Fruit fly (Drosophila melanogaster): ENCODE measurements around the gene CG43083.

CG43083 gene

dm6 chr3L:15694406-15694805 is 46.0 kb downstream of the CG43083 start (continued):
- TF ChIP-seq Dref (GFP tag; IDR thresholded peaks at IDR 0.05) (no peak), CG9817 (tag; optimal IDR thresholded peaks at IDR 0.05) (no peak), NfI (GFP tag; optimal IDR thresholded peaks at IDR 0.05) (no peak), CG1233 (GFP tag; optimal IDR thresholded peaks at IDR 0.05) (peak; percentile 27), scrt (GFP tag; optimal IDR thresholded peaks at IDR 0.05) (no peak), sqz (GFP tag; optimal IDR thresholded peaks at IDR 0.05) (peak; percentile 21), CG9727 (GFP tag; optimal IDR thresholded peaks at IDR 0.05) (no peak), chn (GFP tag; optimal IDR thresholded peaks at IDR 0.05) (no peak), CG31441 (GFP tag; IDR thresholded peaks at IDR 0.05) (no peak), tgo (GFP tag; IDR thresholded peaks at IDR 0.05) (no peak), ash1 (GFP tag; optimal IDR thresholded peaks at IDR 0.05) (no peak), NK7.1 (GFP tag; optimal IDR thresholded peaks at IDR 0.05) (no peak), Tbp (GFP tag; optimal IDR thresholded peaks at IDR 0.05) (no peak), oc (tag; optimal IDR thresholded peaks at IDR 0.05) (peak; percentile 48), da (GFP tag; optimal IDR thresholded peaks at IDR 0.05) (no peak), dm (GFP tag; optimal IDR thresholded peaks at IDR 0.05) (no peak), fru (optimal IDR thresholded peaks at IDR 0.05) (no peak), Kr (GFP tag; optimal IDR thresholded peaks at IDR 0.05) (no peak), Hr78 (GFP tag; optimal IDR thresholded peaks at IDR 0.05) (no peak), pita (GFP tag; optimal IDR thresholded peaks at IDR 0.05) (no peak), B-H2 (GFP tag; optimal IDR thresholded peaks at IDR 0.05) (no peak), Adf1 (GFP tag; IDR thresholded peaks at IDR 0.05) (no peak), CG6654 (GFP tag; optimal IDR thresholded peaks at IDR 0.05) (no peak), mld (GFP tag; IDR thresholded peaks at IDR 0.05; ENCODE audit: partially characterized antibody) (no peak), HLH3B (GFP tag; IDR thresholded peaks at IDR 0.05) (no peak), ftz-f1 (GFP tag; optimal IDR thresholded peaks at IDR 0.05) (no peak), PHDP (tag; optimal IDR thresholded peaks at IDR 0.05) (peak; percentile 12), CG10959 (GFP tag; IDR thresholded peaks at IDR 0.05) (no peak), kah (GFP tag; optimal IDR thresholded peaks at IDR 0.05) (no peak), CoRest (tag; optimal IDR thresholded peaks at IDR 0.05) (no peak), salm (tag; optimal IDR thresholded peaks at IDR 0.05) (no peak), CG4360 (GFP tag; IDR thresholded peaks at IDR 0.05) (no peak), ap (GFP tag; IDR thresholded peaks at IDR 0.05) (no peak), CG8359 (GFP tag; optimal IDR thresholded peaks at IDR 0.05; ENCODE audit: borderline replicate concordance) (no peak), CG15514 (GFP tag; optimal IDR thresholded peaks at IDR 0.05) (no peak), NFAT (GFP tag; IDR thresholded peaks at IDR 0.05) (no peak), CG17359 (tag; optimal IDR thresholded peaks at IDR 0.05) (no peak), Xrp1 (GFP tag; IDR thresholded peaks at IDR 0.05) (no peak), Hmx (GFP tag; optimal IDR thresholded peaks at IDR 0.05) (no peak), row (GFP tag; IDR thresholded peaks at IDR 0.05) (peak; percentile 33; the same call in 1 of the 3 replicates), Eip74EF (GFP tag; optimal IDR thresholded peaks at IDR 0.05) (no peak), lab (GFP tag; optimal IDR thresholded peaks at IDR 0.05) (peak; percentile 21), CG3163 (GFP tag; optimal IDR thresholded peaks at IDR 0.05) (no peak), Atf6 (GFP tag; IDR thresholded peaks at IDR 0.05) (no peak), tll (GFP tag; optimal IDR thresholded peaks at IDR 0.05) (no peak), emc (GFP tag; optimal IDR thresholded peaks at IDR 0.05) (no peak), CG11695 (GFP tag; IDR thresholded peaks at IDR 0.05) (no peak), dmrt11E (tag; optimal IDR thresholded peaks at IDR 0.05) (no peak), CG7839 (tag; optimal IDR thresholded peaks at IDR 0.05) (peak; percentile 8), sisA (GFP tag; IDR thresholded peaks at IDR 0.05) (no peak), gcm2 (GFP tag; optimal IDR thresholded peaks at IDR 0.05) (no peak), CG10147 (GFP tag; optimal IDR thresholded peaks at IDR 0.05) (no peak)
